Worm (Caenorhabditis elegans): ENCODE data around the gene elt-7.
"Not testable (repeated sequence)": the region's sequence is repeated elsewhere in the genome, so short reads cannot be mapped to it uniquely, and the experiment has no call there.

Gene elt-7

DNA sequence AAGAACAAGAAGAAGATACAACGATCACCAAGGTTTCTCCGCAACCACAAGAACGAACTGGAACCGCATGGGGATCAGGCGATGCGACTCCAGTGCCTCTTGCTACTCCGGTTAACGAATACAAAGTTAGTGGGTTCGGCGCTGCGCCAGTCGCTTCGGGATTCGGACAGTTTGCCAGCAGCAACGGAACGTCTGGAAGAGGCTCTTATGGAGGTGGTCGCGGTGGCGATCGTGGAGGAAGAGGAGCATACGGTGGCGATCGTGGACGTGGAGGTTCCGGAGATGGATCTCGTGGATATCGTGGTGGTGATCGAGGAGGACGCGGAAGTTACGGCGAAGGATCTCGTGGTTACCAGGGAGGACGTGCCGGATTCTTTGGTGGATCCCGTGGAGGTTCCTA lies 12.5 kb upstream of the elt-7 start:
- TF ChIP-seq unc-62 (GFP tag; optimal IDR thresholded peaks at IDR 0.05) = no peak

ce11 chrV:4758540-4758939 lies 11.9 kb upstream of the elt-7 start:
- no peak for TF ChIP-seq unc-62 (GFP tag; optimal IDR thresholded peaks at IDR 0.05)

ce11 chrV:4760674-4761073 lies 9.8 kb upstream of the elt-7 start, which contains the start of gene bgnt-1.4:
Gene bgnt-1.4 (plus strand): TSS chrV:4760974.
- TF ChIP-seq unc-62 (GFP tag; optimal IDR thresholded peaks at IDR 0.05) = not testable (repeated sequence)

DNA sequence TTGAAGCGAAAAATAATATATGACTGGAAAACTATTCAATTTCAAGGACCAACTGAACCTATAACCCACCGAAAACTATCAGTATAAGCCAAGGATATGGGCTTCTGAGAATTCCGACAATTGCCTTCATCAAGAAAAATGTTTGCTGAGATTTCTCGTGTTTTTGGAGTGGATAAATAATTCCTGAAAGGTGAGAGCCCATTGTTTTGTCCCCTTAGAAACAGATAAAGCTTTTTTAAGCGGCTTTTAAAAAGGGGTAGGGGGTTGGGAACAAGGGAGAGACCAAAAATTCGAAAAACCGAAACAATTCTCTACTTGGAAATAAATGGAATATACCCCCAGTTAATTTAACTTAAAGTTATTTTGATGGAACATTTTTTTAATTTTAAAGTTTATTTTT lies 4.0 kb upstream of the elt-7 start, which contains the start of gene C18G1.8:
TSS of gene C18G1.8 (minus strand) at position 101 of the 400 bp plus-strand sequence.
- no peak for TF ChIP-seq unc-62 (GFP tag; optimal IDR thresholded peaks at IDR 0.05)

- TF ChIP-seq unc-62 (GFP tag; optimal IDR thresholded peaks at IDR 0.05) = no peak
Observed at ce11 chrV:4769633-4770032, 837 bp upstream of the elt-7 start, which contains the start of gene C18G1.9. Gene C18G1.9 (minus strand): TSS chrV:4769733.

DNA sequence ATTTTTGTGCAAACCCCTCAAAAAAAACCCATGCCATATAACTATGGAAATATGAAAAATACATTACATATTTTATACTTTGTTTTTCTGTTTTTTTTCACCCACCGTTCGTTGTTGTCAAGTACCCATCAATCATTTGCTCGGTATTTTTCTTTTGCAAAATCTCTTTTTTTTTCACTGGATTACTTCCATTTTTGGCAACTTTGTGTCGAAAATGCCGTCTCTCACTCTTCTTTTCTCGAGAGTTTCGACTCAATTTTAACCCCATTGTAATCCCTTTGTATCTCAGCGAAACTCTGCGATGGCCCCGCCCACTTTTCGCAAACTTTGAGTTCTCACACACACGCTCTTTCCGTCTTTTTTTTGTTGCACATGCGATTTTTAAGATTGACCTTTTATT lies 4.7 kb downstream of the elt-7 start:
- TF ChIP-seq unc-62 (GFP tag; optimal IDR thresholded peaks at IDR 0.05) = no peak

ce11 chrV:4777388-4777986 lies 7.0 kb downstream of the elt-7 start, which contains the start of gene C18G1.1:
Gene C18G1.1 (plus strand): TSS chrV:4777960.
- TF ChIP-seq unc-62 (GFP tag; optimal IDR thresholded peaks at IDR 0.05) = no peak

DNA sequence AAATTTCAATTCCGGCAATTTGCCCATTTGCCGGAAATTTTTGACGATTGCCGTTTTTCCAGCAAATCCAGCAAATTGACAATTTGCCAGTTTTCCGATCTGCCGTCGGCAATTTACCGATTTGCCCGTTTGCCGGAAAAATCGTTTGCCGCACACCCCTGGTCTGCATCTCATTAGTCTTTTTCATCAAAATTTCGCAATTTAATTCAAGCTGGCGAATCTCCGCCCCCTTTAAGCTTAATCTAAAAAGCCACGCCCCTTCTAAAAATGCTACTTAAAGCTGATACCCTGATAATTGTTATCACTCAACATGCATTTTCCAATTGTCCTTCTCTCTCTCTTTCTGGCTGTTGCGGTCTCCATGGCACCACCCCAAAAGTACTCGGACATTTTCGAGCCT lies 12.8 kb downstream of the elt-7 start, which contains the start of gene Y60C6A.1:
TSS of gene Y60C6A.1 (plus strand) at position 301 of the 400 bp plus-strand sequence.
- TF ChIP-seq unc-62 (GFP tag; optimal IDR thresholded peaks at IDR 0.05) = no peak

ce11 chrV:4785333-4785852 lies 14.9 kb downstream of the elt-7 start, which contains the start of the genes Y60C6A.2 and Y60C6A.3:
Gene Y60C6A.2 (minus strand): TSS chrV:4785433.
Gene Y60C6A.3 (plus strand): TSS chrV:4785802.
- TF ChIP-seq unc-62 (GFP tag; optimal IDR thresholded peaks at IDR 0.05) = no peak

- no peak for TF ChIP-seq unc-62 (GFP tag; optimal IDR thresholded peaks at IDR 0.05)
Observed at ce11 chrV:4787166-4787565, 16.7 kb downstream of the elt-7 start, which contains the start of gene R02F11.9. Gene R02F11.9 (plus strand): TSS chrV:4787466.

ce11 chrV:4787836-4788235 lies 17.4 kb downstream of the elt-7 start:
- TF ChIP-seq unc-62 (GFP tag; optimal IDR thresholded peaks at IDR 0.05) = no peak

- TF ChIP-seq unc-62 (GFP tag; optimal IDR thresholded peaks at IDR 0.05) = no peak
Observed at ce11 chrV:4788823-4789222, 18.4 kb downstream of the elt-7 start, which contains the start of gene R02F11.10. Gene R02F11.10 (plus strand): TSS chrV:4789123.

- no peak for TF ChIP-seq unc-62 (GFP tag; optimal IDR thresholded peaks at IDR 0.05)
Observed at ce11 chrV:4790368-4790767, 19.9 kb downstream of the elt-7 start, which contains the start of gene R02F11.12. Gene R02F11.12 (plus strand): TSS chrV:4790668.

- TF ChIP-seq unc-62 (GFP tag; optimal IDR thresholded peaks at IDR 0.05) = no peak
Observed at ce11 chrV:4791569-4791968, 21.1 kb downstream of the elt-7 start, which contains the start of gene R02F11.11. Gene R02F11.11 (plus strand): TSS chrV:4791869.

ce11 chrV:4794308-4794707 lies 23.8 kb downstream of the elt-7 start, which contains the start of gene R02F11.2:
Gene R02F11.2 (plus strand): TSS chrV:4794599.
- no peak for TF ChIP-seq unc-62 (GFP tag; optimal IDR thresholded peaks at IDR 0.05)

- no peak for TF ChIP-seq unc-62 (GFP tag; optimal IDR thresholded peaks at IDR 0.05)
Observed at ce11 chrV:4800794-4801193, 30.3 kb downstream of the elt-7 start, which contains the start of gene R02F11.1. Gene R02F11.1 (plus strand): TSS chrV:4801094.

ce11 chrV:4801943-4802342 lies 31.5 kb downstream of the elt-7 start:
- TF ChIP-seq unc-62 (GFP tag; optimal IDR thresholded peaks at IDR 0.05) = no peak

Data from whole organism, dauer.